Worm (Caenorhabditis elegans): Measurements from ENCODE around the gene pes-1.
"Not testable (repeated sequence)": the region's sequence is repeated elsewhere in the genome, so short reads cannot be mapped to it uniquely, and the experiment has no call there.

Gene pes-1

ce11 chrIV:5008378-5008777, 5.8 kb downstream of the pes-1 start, which contains the start of gene srm-2:
Gene srm-2, plus strand, starts transcription at chrIV:5008678.
- no peak for TF ChIP-seq unc-62 (GFP tag; optimal IDR thresholded peaks at IDR 0.05)

- TF ChIP-seq unc-62 (GFP tag; optimal IDR thresholded peaks at IDR 0.05) = no peak
These were observed 9.7 kb downstream of the pes-1 start, which contains the start of gene srm-1 for ce11 chrIV:5012241-5012640. Gene srm-1, plus strand, starts transcription at chrIV:5012541.

ce11 chrIV:5016461-5016860, 13.9 kb downstream of the pes-1 start, which contains the start of gene ssq-4:
Gene ssq-4, plus strand, starts transcription at chrIV:5016479.
- not testable (repeated sequence) for TF ChIP-seq unc-62 (GFP tag; optimal IDR thresholded peaks at IDR 0.05)

- not testable (repeated sequence) for TF ChIP-seq unc-62 (GFP tag; optimal IDR thresholded peaks at IDR 0.05)
These were observed 14.5 kb downstream of the pes-1 start, which contains the start of gene T28H11.7 for ce11 chrIV:5017075-5017474. Gene T28H11.7, minus strand, starts transcription at chrIV:5017175.

- no peak for TF ChIP-seq unc-62 (GFP tag; optimal IDR thresholded peaks at IDR 0.05)
These were observed 18.0 kb downstream of the pes-1 start, which contains the start of gene T28H11.8 for ce11 chrIV:5020533-5020932. Gene T28H11.8, minus strand, starts transcription at chrIV:5020633.

ce11 chrIV:5025646-5026045, 23.1 kb downstream of the pes-1 start, which contains the start of gene C09B9.85:
Gene C09B9.85, minus strand, starts transcription at chrIV:5025746.
- no peak for TF ChIP-seq unc-62 (GFP tag; optimal IDR thresholded peaks at IDR 0.05)

ce11 chrIV:5028978-5029377, 26.4 kb downstream of the pes-1 start, which contains the start of the genes best-6 and C09B9.2:
Gene best-6, minus strand, starts transcription at chrIV:5029078.
Gene C09B9.2, plus strand, starts transcription at chrIV:5029291.
- no peak for TF ChIP-seq unc-62 (GFP tag; optimal IDR thresholded peaks at IDR 0.05)

ce11 chrIV:5031346-5031745, 28.8 kb downstream of the pes-1 start:
- TF ChIP-seq unc-62 (GFP tag; optimal IDR thresholded peaks at IDR 0.05) = no peak

ce11 chrIV:5033276-5033675, 30.7 kb downstream of the pes-1 start, which contains the start of gene C09B9.4:
Gene C09B9.4, minus strand, starts transcription at chrIV:5033376.
- no peak for TF ChIP-seq unc-62 (GFP tag; optimal IDR thresholded peaks at IDR 0.05)

ce11 chrIV:5037489-5037888, 34.9 kb downstream of the pes-1 start, which contains the start of gene C09B9.1:
Gene C09B9.1, plus strand, starts transcription at chrIV:5037789.
- TF ChIP-seq unc-62 (GFP tag; optimal IDR thresholded peaks at IDR 0.05) = no peak

- no peak for TF ChIP-seq unc-62 (GFP tag; optimal IDR thresholded peaks at IDR 0.05)
These were observed 36.2 kb downstream of the pes-1 start for ce11 chrIV:5038744-5039143.

ce11 chrIV:5045389-5045788, 42.8 kb downstream of the pes-1 start, which contains the start of gene hot-9:
Gene hot-9, minus strand, starts transcription at chrIV:5045489.
- no peak for TF ChIP-seq unc-62 (GFP tag; optimal IDR thresholded peaks at IDR 0.05)

- no peak for TF ChIP-seq unc-62 (GFP tag; optimal IDR thresholded peaks at IDR 0.05)
These were observed 51.7 kb downstream of the pes-1 start for ce11 chrIV:5054297-5054696.
